Worm (Caenorhabditis elegans): ENCODE measurements around the gene atf-2.
A peak's percentile ranks its signal among the peaks of the same experiment; 100 is the strongest.

The atf-2 gene

DNA sequence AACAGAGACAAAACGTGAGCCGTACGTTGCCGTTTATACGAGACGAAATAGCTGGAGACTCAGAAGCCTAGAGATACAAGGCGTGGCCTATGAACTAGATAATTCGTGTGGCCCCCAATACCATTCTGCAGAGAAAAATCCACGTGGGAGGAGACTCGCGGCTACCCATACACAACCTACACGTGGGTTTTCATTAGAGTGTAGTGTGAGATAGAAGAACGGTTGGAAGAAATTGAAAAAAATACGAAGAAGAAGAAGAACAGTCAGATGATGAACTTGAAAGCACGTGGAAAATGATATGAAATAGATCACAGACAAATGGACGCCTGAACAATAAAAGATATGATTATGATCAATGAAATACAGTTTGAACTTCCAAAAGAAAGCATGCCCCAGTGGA lies 13.3 kb downstream of the atf-2 start (continued):
- TF ChIP-seq arid-1 (GFP tag; conservative IDR thresholded peaks at IDR 0.05) (no peak), unc-62 (GFP tag; optimal IDR thresholded peaks at IDR 0.05 in 1 of 2) (no peak), unc-62 (tag; optimal IDR thresholded peaks at IDR 0.05) (no peak), T20F7.1 (GFP tag; optimal IDR thresholded peaks at IDR 0.05) (no peak), fkh-10 (GFP tag; optimal IDR thresholded peaks at IDR 0.05) (no peak), rbr-2 (tag; optimal IDR thresholded peaks at IDR 0.05) (no peak), egl-27 (tag; optimal IDR thresholded peaks at IDR 0.05) (no peak), dmd-8 (GFP tag; IDR thresholded peaks at IDR 0.05) (no peak), F10B5.3 (tag; optimal IDR thresholded peaks at IDR 0.05) (no peak), hlh-11 (tag; optimal IDR thresholded peaks at IDR 0.05) (peak; percentile 59), dmd-6 (GFP tag; IDR thresholded peaks at IDR 0.05) (peak; percentile 75), nhr-41 (GFP tag; IDR thresholded peaks at IDR 0.05) (no peak), ces-1 (GFP tag; optimal IDR thresholded peaks at IDR 0.05) (no peak), php-3 (GFP tag; IDR thresholded peaks at IDR 0.05) (no peak), daf-16 (GFP tag; optimal IDR thresholded peaks at IDR 0.05) (no peak), daf-16 (tag; optimal IDR thresholded peaks at IDR 0.05) (no peak), zip-11 (GFP tag; IDR thresholded peaks at IDR 0.05) (no peak), ztf-7 (tag; optimal IDR thresholded peaks at IDR 0.05) (no peak), ceh-32 (tag; optimal IDR thresholded peaks at IDR 0.05; ENCODE audit: poor library complexity) (no peak), madf-9 (GFP tag; conservative IDR thresholded peaks at IDR 0.05) (no peak), hif-1 (tag; optimal IDR thresholded peaks at IDR 0.05) (no peak), lin-1 (GFP tag; IDR thresholded peaks at IDR 0.05) (no peak), ztf-11 (tag; optimal IDR thresholded peaks at IDR 0.05) (no peak), lin-15B (tag; optimal IDR thresholded peaks at IDR 0.05) (no peak), spr-3 (GFP tag; optimal IDR thresholded peaks at IDR 0.05) (no peak), mep-1 (tag; optimal IDR thresholded peaks at IDR 0.05) (no peak)

DNA sequence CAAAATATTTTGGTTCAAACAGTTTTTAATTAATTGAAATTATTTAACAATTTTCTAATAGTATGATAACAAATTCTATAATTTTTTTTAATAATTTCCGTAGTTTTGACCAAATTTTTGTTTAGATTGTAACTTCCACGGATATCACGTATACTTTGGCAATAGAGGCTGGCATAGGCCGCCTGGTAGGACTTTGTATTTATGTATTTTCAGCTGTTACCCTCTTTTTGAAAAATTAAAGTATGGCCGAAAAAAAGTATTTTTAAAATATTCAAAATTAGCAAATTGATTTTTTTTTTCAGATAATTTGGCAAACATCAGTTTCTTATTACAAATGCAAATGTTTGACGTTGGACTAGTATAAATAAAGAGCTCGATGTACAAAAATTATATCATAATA lies 14.7 kb downstream of the atf-2 start, which contains the start of the genes nsph-1.1 and K08F8.15:
TSS of gene nsph-1.1 (plus strand) at position 301 of the 400 bp plus-strand sequence.
TSS of gene K08F8.15 (plus strand) at position 335 of the 400 bp plus-strand sequence.
- TF ChIP-seq ztf-7 (tag; optimal IDR thresholded peaks at IDR 0.05), result no peak
- TF ChIP-seq ceh-32 (tag; optimal IDR thresholded peaks at IDR 0.05; ENCODE audit: poor library complexity), result no peak
- no peak for TF ChIP-seq Y5F2A.4 (GFP tag; optimal IDR thresholded peaks at IDR 0.05)
- TF ChIP-seq lin-39 (tag; optimal IDR thresholded peaks at IDR 0.05), result no peak
- TF ChIP-seq daf-19 (GFP tag; conservative IDR thresholded peaks at IDR 0.05), result no peak
- TF ChIP-seq lin-13 (GFP tag; optimal IDR thresholded peaks at IDR 0.05), result no peak
- TF ChIP-seq lin-1 (GFP tag; IDR thresholded peaks at IDR 0.05), result no peak
- TF ChIP-seq dve-1 (tag; optimal IDR thresholded peaks at IDR 0.05; ENCODE audit: insufficient read depth), result no peak
- TF ChIP-seq nhr-11 (tag; optimal IDR thresholded peaks at IDR 0.05), result no peak
- no peak for TF ChIP-seq ces-1 (GFP tag; optimal IDR thresholded peaks at IDR 0.05)
- no peak for TF ChIP-seq nhr-25 (tag; optimal IDR thresholded peaks at IDR 0.05; ENCODE audit: borderline replicate concordance, insufficient read depth)
- no peak for TF ChIP-seq nhr-237 (tag; optimal IDR thresholded peaks at IDR 0.05)
- TF ChIP-seq lir-3 (tag; optimal IDR thresholded peaks at IDR 0.05), result no peak
- no peak for TF ChIP-seq rbr-2 (tag; optimal IDR thresholded peaks at IDR 0.05)
- TF ChIP-seq duxl-1 (tag; optimal IDR thresholded peaks at IDR 0.05; ENCODE audit: poor library complexity), result no peak
- TF ChIP-seq dmd-6 (GFP tag; IDR thresholded peaks at IDR 0.05), result no peak
- no peak for TF ChIP-seq hlh-11 (tag; optimal IDR thresholded peaks at IDR 0.05)
- no peak for TF ChIP-seq daf-16 (GFP tag; optimal IDR thresholded peaks at IDR 0.05)
- TF ChIP-seq daf-16 (tag; optimal IDR thresholded peaks at IDR 0.05), result no peak
- TF ChIP-seq ceh-44 (GFP tag; IDR thresholded peaks at IDR 0.05), result no peak
- TF ChIP-seq fkh-10 (GFP tag; optimal IDR thresholded peaks at IDR 0.05), result no peak

DNA sequence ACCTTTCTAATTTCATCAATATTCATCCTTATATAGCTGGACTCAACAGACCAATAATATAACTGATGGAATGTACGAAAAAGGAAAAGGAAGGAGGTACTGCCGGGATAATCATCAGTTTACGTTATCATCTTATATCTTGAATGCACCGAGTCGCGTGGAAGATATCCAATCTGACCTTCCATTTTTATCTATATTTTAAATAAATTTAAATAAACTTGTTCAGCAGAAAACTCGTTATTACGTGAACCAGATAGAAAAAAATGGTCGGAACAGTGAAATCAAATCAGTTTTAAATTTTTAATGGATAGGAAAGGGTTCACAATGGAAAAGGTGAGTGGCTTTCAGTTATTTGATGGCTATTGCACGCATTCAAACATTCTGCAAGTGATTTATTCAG lies 15.1 kb downstream of the atf-2 start, which contains the start of gene pah-1:
TSS of gene pah-1 (minus strand) at position 101 of the 400 bp plus-strand sequence.
- no peak for TF ChIP-seq nhr-25 (tag; optimal IDR thresholded peaks at IDR 0.05; ENCODE audit: borderline replicate concordance, insufficient read depth)
- TF ChIP-seq egl-43 (GFP tag; IDR thresholded peaks at IDR 0.05), result no peak
- TF ChIP-seq sdz-12 (GFP tag; optimal IDR thresholded peaks at IDR 0.05), result no peak
- TF ChIP-seq nhr-48 (tag; optimal IDR thresholded peaks at IDR 0.05), result no peak
